Fruit fly (Drosophila melanogaster) whole organism: ENCODE results near the gene Rbp9.

ENCODE experiments used
- CG8478 ChIP-seq: fragments of >200 bp; optimal IDR thresholded peaks from 2 replicates; lab custom pipeline; 2018; ENCODE audit warnings: inconsistent platforms
- EcR ChIP-seq, 2 experiments: fragments of >200 bp; optimal IDR thresholded peaks; 2 replicates each; lab custom pipeline; 2017; ENCODE audit warnings: missing biosample characterization in 2 of 2, missing genetic modification characterization in 2 of 2, missing genetic modification reagents in 2 of 2
- pan ChIP-seq: fragments of >200 bp; optimal IDR thresholded peaks from 2 replicates; lab custom pipeline; 2017
- psq ChIP-seq: fragments of >200 bp; optimal IDR thresholded peaks from 2 replicates; lab custom pipeline; 2017
- usp ChIP-seq: fragments of >200 bp; optimal IDR thresholded peaks from 2 replicates; lab custom pipeline; 2017; ENCODE audit warnings: missing biosample characterization, missing genetic modification characterization, mixed read lengths

- TF ChIP-seq usp (GFP tag; lab: Kevin White, UChicago) = no peak
- no peak for TF ChIP-seq EcR (GFP tag; optimal IDR thresholded peaks at IDR 0.05; lab: Kevin White, UChicago)
- no peak for TF ChIP-seq CG8478 (lab: Kevin White, UChicago)
- no peak for TF ChIP-seq pan (lab: Kevin White, UChicago)
- no peak for TF ChIP-seq psq (lab: Kevin White, UChicago)
These were observed 54.9 kb downstream of the Rbp9 start for dm6 chr2L:3009438-3009837.
